Fruit fly (Drosophila melanogaster) whole organism, prepupa: ENCODE results near the gene CG13023.

Experiments used
- CG10669 ChIP-seq: fragments of 200-800 bp; sonication (Bioruptor generic); optimal IDR thresholded peaks from 3 replicates; lab custom pipeline; 2018; ENCODE audit warnings: missing biosample characterization, mild to moderate bottlenecking, missing genetic modification characterization, moderate library complexity
- CG11902 ChIP-seq: fragments of 200-800 bp; sonication (Bioruptor generic); optimal IDR thresholded peaks from 3 replicates; lab custom pipeline; 2016; ENCODE audit warnings: missing biosample characterization, missing genetic modification characterization
- CG3032 ChIP-seq: fragments of 200-800 bp; optimal IDR thresholded peaks from 2 replicates; lab custom pipeline; 2019; ENCODE audit warnings: missing biosample characterization, mild to moderate bottlenecking, missing genetic modification characterization, moderate library complexity
- CG32006 ChIP-seq: fragments of 200-800 bp; sonication (Bioruptor generic); optimal IDR thresholded peaks from 3 replicates; lab custom pipeline; 2017; ENCODE audit warnings: missing biosample characterization, mild to moderate bottlenecking, missing genetic modification characterization
- CG34406 ChIP-seq: fragments of 200-800 bp; sonication (Bioruptor generic); optimal IDR thresholded peaks from 3 replicates; lab custom pipeline; 2016; ENCODE audit warnings: missing biosample characterization, missing genetic modification characterization
- CG6792 ChIP-seq: fragments of 200-800 bp; sonication (Bioruptor generic); optimal IDR thresholded peaks from 3 replicates; lab custom pipeline; 2016; ENCODE audit warnings: missing biosample characterization, missing genetic modification characterization
- Ets21C ChIP-seq: fragments of 200-800 bp; sonication (Bioruptor generic); optimal IDR thresholded peaks from 3 replicates; lab custom pipeline; 2016; ENCODE audit warnings: missing biosample characterization, missing genetic modification characterization
- Gug ChIP-seq: fragments of 200-800 bp; sonication (Bioruptor generic); IDR thresholded peaks from 2 replicates; pipeline ENCODE4 v1.3.6; 2022; ENCODE audit warnings: missing biosample characterization, missing genetic modification characterization
- OdsH ChIP-seq: fragments of 200-800 bp; sonication (Bioruptor generic); optimal IDR thresholded peaks from 3 replicates; lab custom pipeline; 2016; ENCODE audit warnings: missing biosample characterization, missing genetic modification characterization
- Sox102F ChIP-seq: fragments of 200-800 bp; sonication (Bioruptor generic); optimal IDR thresholded peaks from 2 replicates; lab custom pipeline; 2016; ENCODE audit warnings: missing biosample characterization, mild to moderate bottlenecking, missing genetic modification characterization
- Sox14 ChIP-seq: fragments of 200-800 bp; sonication (Bioruptor generic); optimal IDR thresholded peaks from 3 replicates; lab custom pipeline; 2016; ENCODE audit warnings: missing biosample characterization, missing genetic modification characterization
- pdm3 ChIP-seq: fragments of 200-800 bp; sonication (Bioruptor generic); optimal IDR thresholded peaks from 3 replicates; lab custom pipeline; 2016; ENCODE audit warnings: missing biosample characterization, missing genetic modification characterization
- topi ChIP-seq: fragments of 200-800 bp; sonication (Bioruptor generic); optimal IDR thresholded peaks from 3 replicates; lab custom pipeline; 2016; ENCODE audit warnings: missing biosample characterization, missing genetic modification characterization
- vri ChIP-seq: fragments of 200-800 bp; sonication (Bioruptor generic); optimal IDR thresholded peaks from 3 replicates; lab custom pipeline; 2016; ENCODE audit warnings: missing biosample characterization, mild to moderate bottlenecking, missing genetic modification characterization

DNA sequence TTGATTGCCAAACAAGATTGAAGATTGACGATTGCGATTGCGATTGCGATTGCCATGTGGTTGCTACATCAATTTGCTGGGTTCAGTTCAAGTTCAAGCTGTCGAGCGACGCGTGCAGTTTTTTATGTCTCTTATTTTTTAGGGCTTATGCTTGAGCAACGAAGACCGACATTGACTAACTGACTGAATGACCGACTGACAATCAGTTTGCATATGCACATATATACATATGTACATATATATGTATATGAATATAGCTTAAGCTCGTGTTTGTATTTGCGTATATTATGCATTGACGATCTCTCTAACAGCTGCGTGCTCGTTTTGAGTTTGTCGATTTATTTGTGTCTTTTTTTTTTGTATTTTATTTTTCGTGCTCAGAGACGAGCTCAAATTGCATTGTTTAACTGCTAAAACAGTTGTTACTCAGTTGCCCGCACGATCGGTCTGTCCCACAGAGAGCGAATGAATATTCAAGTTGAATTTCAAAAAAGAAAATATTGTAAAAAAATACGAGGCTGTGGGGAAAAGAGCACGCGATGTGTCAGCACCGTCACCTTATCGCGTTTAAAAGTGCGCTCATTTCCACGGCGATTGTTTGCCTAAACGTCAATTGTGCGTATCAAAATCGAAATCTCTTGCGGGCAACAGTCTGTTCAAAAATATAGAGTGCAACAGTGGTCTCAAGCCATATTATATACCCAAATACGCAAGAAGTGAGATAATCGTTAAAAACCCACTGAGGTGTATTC, 40.9 kb downstream of the CG13023 start:
- TF ChIP-seq CG11902, result no peak
- no peak for TF ChIP-seq CG34406 (GFP tag; lab: Kevin White, UChicago)
- no peak for TF ChIP-seq CG6792 (GFP tag; lab: Kevin White, UChicago)
- TF ChIP-seq Sox14 (GFP tag; lab: Kevin White, UChicago), result no peak
- no peak for TF ChIP-seq topi (GFP tag; lab: Kevin White, UChicago)
- TF ChIP-seq OdsH (GFP tag; lab: Kevin White, UChicago), result no peak
- TF ChIP-seq CG32006 (GFP tag; lab: Kevin White, UChicago), result no peak
- TF ChIP-seq Gug, result no peak
- TF ChIP-seq pdm3 (GFP tag; lab: Kevin White, UChicago), result no peak
- TF ChIP-seq Sox102F (GFP tag; lab: Kevin White, UChicago), result no peak
- peak; percentile 51 for TF ChIP-seq vri (GFP tag; lab: Kevin White, UChicago)
- TF ChIP-seq CG3032, result no peak
- no peak for TF ChIP-seq Ets21C (GFP tag; lab: Kevin White, UChicago)
- TF ChIP-seq CG10669 (GFP tag; lab: Kevin White, UChicago), result no peak
